Worm (Caenorhabditis elegans) whole organism, early embryonic: ENCODE data around the gene F42A9.6.

Experiments
- B0310.2 ChIP-seq: sonication (generic microtip); optimal IDR thresholded peaks from 2 replicates; lab custom pipeline; 2016; ENCODE audit warnings: mild to moderate bottlenecking, missing genetic modification characterization, missing compliant biosample characterization
- F13C5.2 ChIP-seq: sonication (generic microtip); optimal IDR thresholded peaks from 2 replicates; lab custom pipeline; 2017; ENCODE audit warnings: mild to moderate bottlenecking, missing genetic modification characterization, inconsistent platforms, missing compliant biosample characterization
- aly-1 ChIP-seq: sonication (generic microtip); optimal IDR thresholded peaks from 2 replicates; lab custom pipeline; 2016; ENCODE audit warnings: missing genetic modification characterization, missing compliant biosample characterization
- ama-1 ChIP-seq: fragments of 150-350 bp; optimal IDR thresholded peaks from 2 replicates; lab custom pipeline; 2014
- ceh-13 ChIP-seq: fragments of 200-800 bp; sonication (Bioruptor generic); optimal IDR thresholded peaks from 2 replicates; lab custom pipeline; 2018; ENCODE audit warnings: mild to moderate bottlenecking, missing genetic modification characterization, missing compliant biosample characterization
- ceh-36 ChIP-seq: sonication (generic microtip); optimal IDR thresholded peaks from 2 replicates; lab custom pipeline; 2016; ENCODE audit warnings: missing genetic modification characterization, inconsistent platforms, missing compliant biosample characterization
- ets-7 ChIP-seq: sonication (generic microtip); optimal IDR thresholded peaks from 2 replicates; lab custom pipeline; 2016; ENCODE audit warnings: missing genotype, missing genetic modification characterization, missing compliant biosample characterization
- flt-1 ChIP-seq: fragments of 200-800 bp; sonication (Bioruptor generic); IDR thresholded peaks from 2 replicates; pipeline ENCODE4 v1.3.6; 2022; ENCODE audit warnings: missing genetic modification characterization, missing compliant biosample characterization
- hmbx-1 ChIP-seq: sonication (generic microtip); optimal IDR thresholded peaks from 2 replicates; lab custom pipeline; 2016; ENCODE audit warnings: mild to moderate bottlenecking, missing genetic modification characterization, missing compliant biosample characterization
- hmg-4 ChIP-seq: fragments of 200-800 bp; sonication (Bioruptor generic); optimal IDR thresholded peaks from 2 replicates; lab custom pipeline; 2018; ENCODE audit warnings: mild to moderate bottlenecking, missing genetic modification characterization, missing compliant biosample characterization
- hnd-1 ChIP-seq: sonication (generic microtip); optimal IDR thresholded peaks from 2 replicates; lab custom pipeline; 2016; ENCODE audit warnings: missing genetic modification characterization, missing compliant biosample characterization
- pes-1 ChIP-seq: fragments of 200-800 bp; sonication (Bioruptor generic); IDR thresholded peaks from 2 replicates; pipeline ENCODE4 v1.3.6; 2022; ENCODE audit warnings: missing genetic modification reagents, missing genetic modification characterization, missing compliant biosample characterization
- scrt-1 ChIP-seq: fragments of 200-800 bp; sonication (Bioruptor generic); IDR thresholded peaks from 2 replicates; pipeline ENCODE4 v1.3.6; 2022; ENCODE audit warnings: missing genetic modification characterization, missing compliant biosample characterization
- sea-1 ChIP-seq: fragments of 200-800 bp; sonication (Bioruptor generic); conservative IDR thresholded peaks from 2 replicates; pipeline ENCODE4 v1.3.6; 2022; ENCODE audit warnings: missing genetic modification characterization, missing compliant biosample characterization
- tbx-11 ChIP-seq: fragments of 200-800 bp; sonication (Bioruptor generic); IDR thresholded peaks from 2 replicates; pipeline ENCODE4 v1.3.6; 2022; ENCODE audit warnings: missing genetic modification characterization, missing compliant biosample characterization
- tbx-37 ChIP-seq: fragments of 200-800 bp; sonication (Bioruptor generic); conservative IDR thresholded peaks from 2 replicates; pipeline ENCODE4 v1.3.6; 2022; ENCODE audit warnings: missing genetic modification reagents, missing genetic modification characterization, missing compliant biosample characterization
- tra-4 ChIP-seq: sonication (generic microtip); optimal IDR thresholded peaks from 2 replicates; lab custom pipeline; 2017; ENCODE audit warnings: missing genetic modification characterization, missing compliant biosample characterization

F42A9.6 gene

DNA sequence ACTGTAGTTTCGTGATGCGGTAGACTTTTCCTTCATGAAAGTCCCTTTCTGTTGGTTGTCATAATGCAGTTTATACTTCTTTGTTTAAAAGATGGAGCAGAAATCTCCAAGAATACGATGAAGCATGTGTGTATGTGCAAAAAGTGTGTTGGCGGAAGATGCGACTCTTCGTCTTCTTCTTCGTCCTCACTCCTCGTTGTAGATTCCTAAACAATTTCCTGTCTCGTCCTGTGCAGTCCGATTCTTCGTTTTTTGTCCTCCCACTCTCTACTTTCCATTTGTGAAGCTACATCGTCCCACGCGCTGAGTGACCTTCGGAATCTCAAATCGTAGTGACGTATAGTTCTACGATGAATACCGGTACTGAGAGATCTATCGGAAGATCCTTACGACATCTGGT is 19.2 kb downstream of the F42A9.6 start:
- TF ChIP-seq sea-1 (GFP tag; lab: Robert Waterston, UW), result no peak
- no peak for TF ChIP-seq hnd-1 (tag; lab: Kevin White, UChicago)
- no peak for TF ChIP-seq ceh-13 (GFP tag; lab: Kevin White, UChicago)
- TF ChIP-seq hmbx-1 (tag; lab: Kevin White, UChicago), result no peak
- TF ChIP-seq aly-1 (tag; lab: Kevin White, UChicago), result no peak
- TF ChIP-seq ets-7 (tag; lab: Kevin White, UChicago), result no peak
- no peak for TF ChIP-seq hmg-4 (GFP tag; lab: Kevin White, UChicago)
- TF ChIP-seq scrt-1 (GFP tag; lab: Robert Waterston, UW), result no peak
- no peak for TF ChIP-seq tra-4 (tag; lab: Kevin White, UChicago)
- TF ChIP-seq ama-1, result no peak
- TF ChIP-seq flt-1, result no peak

DNA sequence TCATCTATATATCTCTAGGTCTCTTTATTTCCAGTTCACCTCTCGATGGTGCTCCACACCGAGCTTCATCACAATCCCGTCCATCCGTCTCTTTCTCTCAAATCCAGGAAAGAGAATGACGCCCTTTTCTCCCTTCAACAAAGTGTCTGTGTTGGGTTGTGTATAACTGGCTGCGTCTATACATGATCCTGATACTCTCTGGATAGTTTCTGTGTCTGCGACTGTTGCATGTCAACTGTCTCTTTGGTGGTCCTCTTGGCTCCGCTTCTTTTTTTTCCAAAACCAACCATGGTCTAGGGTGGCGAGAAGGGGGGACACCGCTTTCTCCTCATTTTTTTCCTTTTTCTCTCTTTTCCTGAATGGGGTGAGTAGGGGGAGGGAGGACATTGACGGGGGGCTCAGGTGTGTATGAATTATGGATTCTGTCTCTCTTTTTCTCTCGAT is 20.6 kb downstream of the F42A9.6 start:
- TF ChIP-seq pes-1 (GFP tag; lab: Robert Waterston, UW) (no peak), ceh-36 (tag; lab: Kevin White, UChicago) (no peak), tbx-11 (GFP tag; lab: Robert Waterston, UW) (0 out of 2 replicates have a peak, but pooled peaks have one; percentile 43), aly-1 (tag; lab: Kevin White, UChicago) (no peak)

DNA sequence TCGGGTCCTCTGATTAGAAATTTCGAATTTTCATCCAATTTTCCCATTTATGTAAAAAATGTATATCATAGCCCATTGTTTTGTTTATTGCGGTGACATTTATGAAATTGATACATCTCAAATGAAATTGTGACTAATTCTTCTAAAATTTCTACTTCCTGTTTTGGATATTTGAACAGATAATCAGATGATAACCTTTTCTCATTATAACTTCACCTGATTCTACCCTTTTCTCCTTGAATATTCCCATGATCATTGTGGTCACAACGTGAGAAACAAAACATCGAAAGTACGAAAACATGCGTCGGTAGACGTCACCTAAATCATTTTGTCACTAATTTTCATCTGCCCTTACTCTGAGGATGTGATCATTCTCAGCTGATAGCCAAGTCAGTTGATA is 21.2 kb downstream of the F42A9.6 start:
- TF ChIP-seq ama-1, result no peak
- no peak for TF ChIP-seq F13C5.2 (tag; lab: Kevin White, UChicago)
- no peak for TF ChIP-seq flt-1
- TF ChIP-seq scrt-1 (GFP tag; lab: Robert Waterston, UW), result no peak
- TF ChIP-seq tra-4 (tag; lab: Kevin White, UChicago), result no peak
- no peak for TF ChIP-seq aly-1 (tag; lab: Kevin White, UChicago)
- TF ChIP-seq tbx-11 (GFP tag; lab: Robert Waterston, UW), result no peak
- no peak for TF ChIP-seq pes-1 (GFP tag; lab: Robert Waterston, UW)
- no peak for TF ChIP-seq hmbx-1 (tag; lab: Kevin White, UChicago)
- TF ChIP-seq B0310.2, result no peak
- no peak for TF ChIP-seq hnd-1 (tag; lab: Kevin White, UChicago)
- no peak for TF ChIP-seq ets-7 (tag; lab: Kevin White, UChicago)
- no peak for TF ChIP-seq hmg-4 (GFP tag; lab: Kevin White, UChicago)

DNA sequence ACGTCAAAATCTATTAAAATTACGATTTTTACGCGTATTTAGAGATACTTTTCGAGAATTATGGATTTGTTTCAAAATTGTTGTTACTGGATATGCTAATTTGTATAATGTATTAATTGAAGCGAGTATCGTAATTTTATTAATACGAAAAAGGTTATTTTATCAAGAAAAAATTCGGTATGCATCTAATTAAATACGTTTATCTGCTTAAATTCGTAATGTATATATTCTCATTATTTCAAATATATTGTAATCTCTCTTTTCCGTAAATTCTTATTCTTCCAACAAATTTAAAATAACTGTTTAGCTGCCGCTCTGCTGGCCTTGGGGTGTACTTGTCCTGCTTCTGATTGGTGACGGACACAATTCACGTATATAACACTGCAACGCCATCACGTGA is 22.0 kb downstream of the F42A9.6 start, which contains the start of gene dgk-4:
Gene dgk-4 (plus strand): TSS at position 301 of the 400 bp plus-strand sequence.
- TF ChIP-seq hmg-4 (GFP tag; lab: Kevin White, UChicago) (no peak), F13C5.2 (tag; lab: Kevin White, UChicago) (no peak), ceh-36 (tag; lab: Kevin White, UChicago) (no peak), aly-1 (tag; lab: Kevin White, UChicago) (no peak), scrt-1 (GFP tag; lab: Robert Waterston, UW) (no peak), hnd-1 (tag; lab: Kevin White, UChicago) (no peak), tra-4 (tag; lab: Kevin White, UChicago) (no peak), ama-1 (no peak), flt-1 (no peak), B0310.2 (no peak), tbx-11 (GFP tag; lab: Robert Waterston, UW) (no peak), sea-1 (GFP tag; lab: Robert Waterston, UW) (no peak), tbx-37 (GFP tag; lab: Robert Waterston, UW) (no peak), ets-7 (tag; lab: Kevin White, UChicago) (no peak), ceh-13 (GFP tag; lab: Kevin White, UChicago) (no peak), hmbx-1 (tag; lab: Kevin White, UChicago) (no peak), pes-1 (GFP tag; lab: Robert Waterston, UW) (no peak)

DNA sequence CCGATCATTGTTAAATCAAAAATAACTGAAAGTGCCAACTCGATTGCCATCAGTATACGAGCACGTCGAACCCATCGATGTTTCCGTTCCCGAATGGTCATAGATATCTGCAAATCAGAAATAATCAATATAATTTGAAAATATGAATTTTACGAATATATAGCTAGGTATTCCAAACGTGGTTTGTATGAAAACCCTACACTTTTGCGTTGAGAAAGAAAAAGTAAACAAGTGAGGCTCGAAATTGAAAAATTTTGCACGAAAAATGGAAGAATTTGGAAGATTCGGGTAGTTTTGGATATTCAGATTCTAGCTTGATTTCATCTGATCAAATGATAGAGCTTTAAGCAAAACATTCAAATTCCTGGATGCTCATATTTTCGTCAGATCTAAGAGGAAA is 29.7 kb downstream of the F42A9.6 start, which contains the start of gene F42A9.9:
Gene F42A9.9 (minus strand): TSS at position 101 of the 400 bp plus-strand sequence.
- no peak for TF ChIP-seq scrt-1 (GFP tag; lab: Robert Waterston, UW)
- TF ChIP-seq F13C5.2 (tag; lab: Kevin White, UChicago), result no peak
- no peak for TF ChIP-seq aly-1 (tag; lab: Kevin White, UChicago)
- TF ChIP-seq flt-1, result no peak
- no peak for TF ChIP-seq ama-1
- TF ChIP-seq hmg-4 (GFP tag; lab: Kevin White, UChicago), result no peak
- TF ChIP-seq tbx-11 (GFP tag; lab: Robert Waterston, UW), result no peak
- TF ChIP-seq hnd-1 (tag; lab: Kevin White, UChicago), result no peak

DNA sequence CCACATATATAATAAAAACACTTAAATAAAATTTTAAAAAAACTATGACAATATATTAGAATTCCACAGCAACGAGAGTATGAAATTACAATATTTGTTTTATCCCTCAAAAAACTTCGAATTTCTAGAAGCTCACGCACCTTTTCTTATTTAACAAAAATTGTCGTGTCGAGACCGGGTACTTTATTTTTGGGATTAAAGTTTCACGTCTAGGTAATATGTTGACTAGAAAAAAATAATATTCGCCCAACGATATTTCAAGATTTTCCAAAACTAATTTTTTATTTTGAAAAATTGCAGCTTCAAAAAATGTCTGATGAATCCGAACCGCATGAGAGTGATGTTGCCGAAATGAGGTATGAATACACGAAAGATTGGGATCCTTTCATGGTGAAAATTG is 35.4 kb downstream of the F42A9.6 start, which contains the start of gene C49C8.3:
Gene C49C8.3 (plus strand): TSS at position 301 of the 400 bp plus-strand sequence.
- TF ChIP-seq ceh-36 (tag; lab: Kevin White, UChicago), result no peak

DNA sequence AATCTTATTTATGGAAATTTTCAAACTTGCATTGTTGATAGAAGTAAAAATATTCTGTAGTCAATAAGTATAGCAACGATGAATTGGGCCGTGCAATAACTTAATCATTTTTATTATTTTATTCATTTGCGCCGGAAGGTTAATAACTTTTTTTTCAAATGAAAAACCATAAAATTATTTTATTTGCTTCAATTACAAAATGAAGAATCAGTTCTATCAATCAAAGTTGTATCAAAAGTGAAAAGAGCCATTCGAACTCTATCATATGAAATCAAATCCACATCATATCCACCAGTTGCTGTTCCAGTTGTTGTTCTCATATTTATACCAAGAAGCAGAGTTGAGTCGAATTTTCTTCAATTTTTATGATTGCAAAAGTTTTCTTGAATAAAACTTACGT is 39.5 kb downstream of the F42A9.6 start, which contains the start of gene cyp-33E1:
Gene cyp-33E1 (minus strand): TSS at position 101 of the 400 bp plus-strand sequence.
- TF ChIP-seq ama-1 (no peak), ceh-13 (GFP tag; lab: Kevin White, UChicago) (no peak), hnd-1 (tag; lab: Kevin White, UChicago) (no peak), tra-4 (tag; lab: Kevin White, UChicago) (no peak), hmg-4 (GFP tag; lab: Kevin White, UChicago) (no peak), sea-1 (GFP tag; lab: Robert Waterston, UW) (no peak), ets-7 (tag; lab: Kevin White, UChicago) (no peak), hmbx-1 (tag; lab: Kevin White, UChicago) (no peak), tbx-11 (GFP tag; lab: Robert Waterston, UW) (no peak), pes-1 (GFP tag; lab: Robert Waterston, UW) (no peak), aly-1 (tag; lab: Kevin White, UChicago) (no peak), flt-1 (no peak), scrt-1 (GFP tag; lab: Robert Waterston, UW) (no peak), B0310.2 (no peak), F13C5.2 (tag; lab: Kevin White, UChicago) (no peak), ceh-36 (tag; lab: Kevin White, UChicago) (no peak)
